Worm (Caenorhabditis elegans) whole organism, L1 larva: Measurements from ENCODE around the gene F57G12.2.

Experiments used
- C04F5.9 ChIP-seq: sonication (generic microtip); optimal IDR thresholded peaks from 2 replicates; lab custom pipeline; 2016; ENCODE audit warnings: missing genetic modification characterization, missing compliant biosample characterization
- C34B4.2 ChIP-seq: sonication (generic microtip); optimal IDR thresholded peaks from 2 replicates; lab custom pipeline; 2017; ENCODE audit warnings: mild to moderate bottlenecking, missing genetic modification characterization, missing compliant biosample characterization
- F16B12.6 ChIP-seq: fragments of 150-350 bp; optimal IDR thresholded peaks from 2 replicates; lab custom pipeline; 2014; ENCODE audit warnings: missing biosample characterization, missing genetic modification characterization
- Y116A8C.19 ChIP-seq: sonication (generic microtip); optimal IDR thresholded peaks from 2 replicates; lab custom pipeline; 2016; ENCODE audit warnings: missing compliant biosample characterization, missing genetic modification characterization, borderline replicate concordance
- alr-1 ChIP-seq: fragments of 200-800 bp; sonication (Bioruptor generic); optimal IDR thresholded peaks from 2 replicates; lab custom pipeline; 2018; ENCODE audit warnings: borderline replicate concordance, mild to moderate bottlenecking, missing genetic modification characterization, missing compliant biosample characterization
- ama-1 ChIP-seq: fragments of 150-350 bp; optimal IDR thresholded peaks from 2 replicates; lab custom pipeline; 2014
- blmp-1 ChIP-seq: fragments of 150-350 bp; optimal IDR thresholded peaks from 2 replicates; lab custom pipeline; 2014; ENCODE audit warnings: missing biosample characterization, missing genetic modification characterization
- ceh-63 ChIP-seq: fragments of 200-800 bp; sonication (Bioruptor generic); optimal IDR thresholded peaks from 2 replicates; lab custom pipeline; 2018; ENCODE audit warnings: mild to moderate bottlenecking, missing genetic modification characterization, missing compliant biosample characterization
- ceh-88 ChIP-seq: fragments of 200-800 bp; sonication (Bioruptor generic); IDR thresholded peaks from 2 replicates; pipeline ENCODE4 v1.3.6; 2022; ENCODE audit warnings: missing genetic modification characterization, missing compliant biosample characterization
- dsc-1 ChIP-seq: sonication (generic microtip); optimal IDR thresholded peaks from 2 replicates; lab custom pipeline; 2016; ENCODE audit warnings: mild to moderate bottlenecking, missing genetic modification characterization, missing compliant biosample characterization
- egl-13 ChIP-seq: sonication (generic microtip); optimal IDR thresholded peaks from 2 replicates; lab custom pipeline; 2016; ENCODE audit warnings: missing genotype, missing genetic modification reagents, missing genetic modification characterization, missing compliant biosample characterization
- elt-2 ChIP-seq: sonication (generic microtip); optimal IDR thresholded peaks from 2 replicates; lab custom pipeline; 2016; ENCODE audit warnings: missing genetic modification characterization, mild to moderate bottlenecking, inconsistent platforms, missing compliant biosample characterization, missing genetic modification reagents
- elt-3 ChIP-seq, 6 experiments: fragments of 150-350 bp in 1 of 6; sonication (generic microtip); optimal IDR thresholded peaks; 2 replicates each; lab custom pipeline; 2017 to 2018; ENCODE audit warnings: missing biosample characterization in 6 of 6, missing genetic modification characterization in 6 of 6, inconsistent platforms in 1 of 6
- ets-5 ChIP-seq: fragments of 200-800 bp; sonication (Bioruptor generic); IDR thresholded peaks from 2 replicates; pipeline ENCODE4 v1.3.6; 2022; ENCODE audit warnings: missing genetic modification characterization, missing compliant biosample characterization
- fkh-10 ChIP-seq: sonication (generic microtip); optimal IDR thresholded peaks from 2 replicates; lab custom pipeline; 2017; ENCODE audit warnings: missing biosample characterization, missing genetic modification reagents, missing genetic modification characterization
- fkh-8 ChIP-seq: sonication (generic microtip); optimal IDR thresholded peaks from 2 replicates; lab custom pipeline; 2016; ENCODE audit warnings: mild to moderate bottlenecking, missing genetic modification characterization, missing compliant biosample characterization
- grh-1 ChIP-seq: fragments of 200-800 bp; sonication (Bioruptor generic); IDR thresholded peaks from 2 replicates; pipeline ENCODE4 v1.3.6; 2022; ENCODE audit warnings: missing genetic modification reagents, missing genetic modification characterization, missing compliant biosample characterization
- hlh-4 ChIP-seq: sonication (generic microtip); optimal IDR thresholded peaks from 2 replicates; lab custom pipeline; 2016; ENCODE audit warnings: mild to moderate bottlenecking, missing genetic modification characterization, missing compliant biosample characterization
- irx-1 ChIP-seq: sonication (generic microtip); optimal IDR thresholded peaks from 2 replicates; lab custom pipeline; 2016; ENCODE audit warnings: missing genetic modification characterization, missing compliant biosample characterization
- isw-1 ChIP-seq: fragments of 200-800 bp; sonication (Bioruptor generic); IDR thresholded peaks from 2 replicates; pipeline ENCODE4 v1.3.6; 2022; ENCODE audit warnings: missing genetic modification characterization, missing compliant biosample characterization
- lin-13 ChIP-seq: fragments of 150-350 bp; optimal IDR thresholded peaks from 2 replicates; lab custom pipeline; 2014; ENCODE audit warnings: missing biosample characterization, missing genetic modification reagents, missing genetic modification characterization
- lin-14 ChIP-seq: fragments of 200-800 bp; sonication (Bioruptor generic); optimal IDR thresholded peaks from 2 replicates; lab custom pipeline; 2018; ENCODE audit warnings: mild to moderate bottlenecking, missing genetic modification characterization, moderate library complexity, missing compliant biosample characterization
- lin-35 ChIP-seq, 2 experiments: fragments of 150-350 bp; optimal IDR thresholded peaks; 2 replicates each; lab custom pipeline; 2014; ENCODE audit warnings: missing biosample characterization in 2 of 2, missing genetic modification characterization in 2 of 2, missing genetic modification reagents in 2 of 2
- lin-39 ChIP-seq: fragments of 150-350 bp; optimal IDR thresholded peaks from 2 replicates; lab custom pipeline; 2014; ENCODE audit warnings: missing biosample characterization, missing genetic modification reagents, missing genetic modification characterization
- lsy-2 ChIP-seq, 2 experiments: fragments of 150-350 bp; optimal IDR thresholded peaks; 2 replicates each; lab custom pipeline; 2014; ENCODE audit warnings: missing biosample characterization in 2 of 2, missing genetic modification characterization in 2 of 2
- mab-9 ChIP-seq: fragments of 200-800 bp; sonication (Bioruptor generic); IDR thresholded peaks from 2 replicates; pipeline ENCODE4 v1.3.6; 2022; ENCODE audit warnings: missing genetic modification reagents, missing genetic modification characterization, missing compliant biosample characterization
- mef-2 ChIP-seq: fragments of 150-350 bp; optimal IDR thresholded peaks from 2 replicates; lab custom pipeline; 2014; ENCODE audit warnings: missing biosample characterization, missing genetic modification characterization
- mep-1 ChIP-seq: fragments of 150-350 bp; optimal IDR thresholded peaks from 2 replicates; lab custom pipeline; 2014; ENCODE audit warnings: missing biosample characterization, missing genetic modification characterization
- nhr-11 ChIP-seq: fragments of 150-350 bp; optimal IDR thresholded peaks from 2 replicates; lab custom pipeline; 2014; ENCODE audit warnings: missing biosample characterization, missing genetic modification characterization
- nhr-12 ChIP-seq: sonication (generic microtip); optimal IDR thresholded peaks from 2 replicates; lab custom pipeline; 2017; ENCODE audit warnings: missing biosample characterization, missing genetic modification characterization
- nhr-19 ChIP-seq: fragments of 200-800 bp; sonication (Bioruptor generic); conservative IDR thresholded peaks from 2 replicates; pipeline ENCODE4 v1.3.6; 2022; ENCODE audit warnings: missing genetic modification characterization, missing compliant biosample characterization
- nhr-20 ChIP-seq: sonication (generic microtip); optimal IDR thresholded peaks from 2 replicates; lab custom pipeline; 2016; ENCODE audit warnings: mild to moderate bottlenecking, missing genetic modification characterization, missing compliant biosample characterization
- nhr-71 ChIP-seq: sonication (generic microtip); optimal IDR thresholded peaks from 2 replicates; lab custom pipeline; 2016; ENCODE audit warnings: mild to moderate bottlenecking, missing genetic modification characterization, moderate library complexity, missing compliant biosample characterization
- nhr-85 ChIP-seq: sonication (generic microtip); peaks from one replicate; lab custom pipeline; 2016; ENCODE audit warnings: missing genetic modification characterization, inconsistent platforms, missing compliant biosample characterization
- pax-3 ChIP-seq: fragments of 200-800 bp; sonication (Bioruptor generic); optimal IDR thresholded peaks from 2 replicates; lab custom pipeline; 2018; ENCODE audit warnings: mild to moderate bottlenecking, missing genetic modification characterization, moderate library complexity, missing compliant biosample characterization
- rnt-1 ChIP-seq: sonication (generic microtip); optimal IDR thresholded peaks from 2 replicates; lab custom pipeline; 2016; ENCODE audit warnings: mild to moderate bottlenecking, missing genetic modification characterization, moderate library complexity, missing compliant biosample characterization
- snu-23 ChIP-seq: sonication (generic microtip); optimal IDR thresholded peaks from 2 replicates; lab custom pipeline; 2016; ENCODE audit warnings: missing genetic modification characterization, missing compliant biosample characterization
- sptf-1 ChIP-seq: fragments of 150-350 bp; optimal IDR thresholded peaks from 2 replicates; lab custom pipeline; 2014; ENCODE audit warnings: missing biosample characterization, missing genetic modification characterization
- tlp-1 ChIP-seq: fragments of 150-350 bp; optimal IDR thresholded peaks from 2 replicates; lab custom pipeline; 2014; ENCODE audit warnings: missing biosample characterization, missing genetic modification characterization
- unc-130 ChIP-seq: fragments of 150-350 bp; optimal IDR thresholded peaks from 2 replicates; lab custom pipeline; 2017; ENCODE audit warnings: missing biosample characterization, missing genetic modification characterization, inconsistent platforms
- unc-30 ChIP-seq: sonication (generic microtip); optimal IDR thresholded peaks from 2 replicates; lab custom pipeline; 2017; ENCODE audit warnings: missing biosample characterization, missing genetic modification characterization
- unc-86 ChIP-seq: sonication (generic microtip); optimal IDR thresholded peaks from 2 replicates; lab custom pipeline; 2016; ENCODE audit warnings: missing genetic modification characterization, missing compliant biosample characterization
- vab-15 ChIP-seq: sonication (generic microtip); optimal IDR thresholded peaks from 2 replicates; lab custom pipeline; 2017; ENCODE audit warnings: missing genotype, mild to moderate bottlenecking, missing genetic modification characterization, missing compliant biosample characterization
- xbp-1 ChIP-seq: sonication (generic microtip); optimal IDR thresholded peaks from 2 replicates; lab custom pipeline; 2016; ENCODE audit warnings: missing genetic modification characterization, missing compliant biosample characterization
- zag-1 ChIP-seq: fragments of 150-350 bp; optimal IDR thresholded peaks from 2 replicates; lab custom pipeline; 2014; ENCODE audit warnings: missing biosample characterization, missing genetic modification characterization
- zip-4 ChIP-seq: fragments of 200-800 bp; sonication (Bioruptor generic); optimal IDR thresholded peaks from 2 replicates; lab custom pipeline; 2018; ENCODE audit warnings: mild to moderate bottlenecking, missing genetic modification characterization, moderate library complexity, missing compliant biosample characterization
- ztf-4 ChIP-seq: fragments of 150-350 bp; optimal IDR thresholded peaks from 2 replicates; lab custom pipeline; 2014; ENCODE audit warnings: missing biosample characterization, missing genetic modification characterization

F57G12.2 gene

ce11 chrX:12177521-12177920 lies 17.7 kb upstream of the F57G12.2 start:
- TF ChIP-seq alr-1 (no peak), mef-2 (tag; lab: Kevin White, UChicago) (no peak), unc-30 (no peak), nhr-71 (peak; percentile 21), rnt-1 (tag; lab: Kevin White, UChicago) (peak; percentile 11), ceh-63 (GFP tag; lab: Kevin White, UChicago) (no peak), lin-35 (GFP tag; optimal IDR thresholded peaks at IDR 0.05; lab: Kevin White, UChicago) (no peak), lin-39 (no peak), fkh-10 (peak; percentile 42), mep-1 (peak; percentile 8), nhr-12 (tag; lab: Kevin White, UChicago) (no peak), lsy-2 (tag; optimal IDR thresholded peaks at IDR 0.05; lab: Kevin White, UChicago) (peak in 1 of 2 experiments; percentile 19), vab-15 (tag; lab: Kevin White, UChicago) (no peak), sptf-1 (tag; lab: Kevin White, UChicago) (no peak), unc-86 (tag; lab: Kevin White, UChicago) (no peak), zag-1 (no peak), zip-4 (GFP tag; lab: Kevin White, UChicago) (no peak), irx-1 (tag; lab: Kevin White, UChicago) (peak; percentile 29), isw-1 (GFP tag; lab: Robert Waterston, UW) (no peak), ama-1 (lab: Kevin White, UChicago) (no peak), xbp-1 (tag; lab: Kevin White, UChicago) (no peak), tlp-1 (no peak), lin-14 (peak; percentile 51), hlh-4 (tag; lab: Kevin White, UChicago) (no peak), pax-3 (tag; lab: Kevin White, UChicago) (no peak), blmp-1 (tag; lab: Kevin White, UChicago) (peak; percentile 48), nhr-85 (tag; lab: Kevin White, UChicago) (no peak)

ce11 chrX:12176873-12177293 lies 17.0 kb upstream of the F57G12.2 start:
- TF ChIP-seq F16B12.6, result no peak
- TF ChIP-seq elt-2 (tag; lab: Kevin White, UChicago), result peak; percentile 30
- TF ChIP-seq zip-4 (GFP tag; lab: Kevin White, UChicago), result no peak
- no peak for TF ChIP-seq unc-130 (tag; lab: Kevin White, UChicago)
- TF ChIP-seq egl-13 (tag; lab: Kevin White, UChicago), result no peak
- TF ChIP-seq tlp-1, result no peak
- TF ChIP-seq unc-30, result no peak
- no peak for TF ChIP-seq elt-3 (tag; optimal IDR thresholded peaks at IDR 0.05; lab: Kevin White, UChicago)
- TF ChIP-seq fkh-8, result no peak
- no peak for TF ChIP-seq xbp-1 (tag; lab: Kevin White, UChicago)
- no peak for TF ChIP-seq snu-23 (GFP tag; lab: Kevin White, UChicago)
- no peak for TF ChIP-seq ets-5 (GFP tag; lab: Robert Waterston, UW)
- no peak for TF ChIP-seq hlh-4 (tag; lab: Kevin White, UChicago)
- no peak for TF ChIP-seq fkh-10
- TF ChIP-seq grh-1, result no peak
- no peak for TF ChIP-seq C04F5.9
- TF ChIP-seq nhr-19 (GFP tag; lab: Robert Waterston, UW), result peak; percentile 68
- TF ChIP-seq ztf-4, result no peak
- TF ChIP-seq C34B4.2, result no peak
- TF ChIP-seq lin-13 (GFP tag; lab: Kevin White, UChicago), result no peak
- no peak for TF ChIP-seq rnt-1 (tag; lab: Kevin White, UChicago)
- peak; percentile 8 for TF ChIP-seq nhr-20 (tag; lab: Kevin White, UChicago)
- TF ChIP-seq sptf-1 (tag; lab: Kevin White, UChicago), result no peak
- peak; percentile 66 for TF ChIP-seq lin-14
- no peak for TF ChIP-seq nhr-12 (tag; lab: Kevin White, UChicago)
- TF ChIP-seq nhr-85 (tag; lab: Kevin White, UChicago), result peak; percentile 91
- TF ChIP-seq Y116A8C.19, result no peak
- TF ChIP-seq mab-9 (GFP tag; lab: Robert Waterston, UW), result no peak
- no peak for TF ChIP-seq ceh-88 (GFP tag; lab: Robert Waterston, UW)
- TF ChIP-seq lsy-2 (tag; optimal IDR thresholded peaks at IDR 0.05; lab: Kevin White, UChicago), result peak in 1 of 2 experiments; percentile 55
- TF ChIP-seq nhr-11, result no peak
- no peak for TF ChIP-seq dsc-1 (tag; lab: Kevin White, UChicago)
